Fruit fly (Drosophila melanogaster) whole organism, embryonic: ENCODE data around the gene CG7248.

ENCODE experiments used
- Atf3 ChIP-seq: fragments of 200-800 bp; sonication (Bioruptor generic); optimal IDR thresholded peaks from 3 replicates; lab custom pipeline; 2016; ENCODE audit warnings: missing biosample characterization, missing genetic modification characterization
- Awh ChIP-seq: fragments of 200-800 bp; sonication (Bioruptor generic); IDR thresholded peaks from 2 replicates; pipeline ENCODE4, ENCODE4 v1.3.6; 2022; ENCODE audit warnings: missing biosample characterization, missing genetic modification characterization
- CG10462 ChIP-seq: fragments of 200-800 bp; sonication (Bioruptor generic); optimal IDR thresholded peaks from 2 replicates; lab custom pipeline; 2016; ENCODE audit warnings: missing biosample characterization, missing genetic modification characterization
- CG11695 ChIP-seq: fragments of 200-800 bp; sonication (Bioruptor generic); IDR thresholded peaks from 3 replicates; pipeline ENCODE4 v1.3.6; 2022; ENCODE audit warnings: missing biosample characterization, missing genetic modification characterization
- CG12391 ChIP-seq: fragments of 200-800 bp; sonication (Bioruptor generic); optimal IDR thresholded peaks from 3 replicates; lab custom pipeline; 2018; ENCODE audit warnings: missing biosample characterization, mild to moderate bottlenecking, missing genetic modification characterization, moderate library complexity
- CG13123 ChIP-seq: fragments of 200-800 bp; sonication (Bioruptor generic); optimal IDR thresholded peaks from 2 replicates; lab custom pipeline; 2016; ENCODE audit warnings: missing biosample characterization, missing genetic modification characterization
- CG13624 ChIP-seq: fragments of 200-800 bp; sonication (Bioruptor generic); optimal IDR thresholded peaks from 2 replicates; lab custom pipeline; 2016; ENCODE audit warnings: missing biosample characterization, missing genetic modification characterization
- CG15601 ChIP-seq: fragments of 200-800 bp; sonication (Bioruptor generic); optimal IDR thresholded peaks from 3 replicates; lab custom pipeline; 2019; ENCODE audit warnings: missing biosample characterization, mild to moderate bottlenecking, missing genetic modification characterization, moderate library complexity
- CG18619 ChIP-seq: fragments of 200-800 bp; sonication (Bioruptor generic); optimal IDR thresholded peaks from 3 replicates; lab custom pipeline; 2017; ENCODE audit warnings: missing biosample characterization, mild to moderate bottlenecking, missing genetic modification characterization
- CG34224 ChIP-seq: fragments of 200-800 bp; sonication (Bioruptor generic); IDR thresholded peaks from 3 replicates; pipeline ENCODE4 v1.3.6; 2022; ENCODE audit warnings: missing biosample characterization, missing genetic modification characterization; ENCODE audit not compliant: partially characterized antibody
- CG42726 ChIP-seq: fragments of 200-800 bp; sonication (Bioruptor generic); IDR thresholded peaks from 2 replicates; pipeline ENCODE4 v1.3.6; 2022; ENCODE audit warnings: missing biosample characterization, missing genetic modification characterization; ENCODE audit not compliant: partially characterized antibody
- CG4617 ChIP-seq: fragments of 200-800 bp; sonication (Bioruptor generic); optimal IDR thresholded peaks from 3 replicates; lab custom pipeline; 2016; ENCODE audit warnings: missing biosample characterization, missing genetic modification characterization, borderline replicate concordance
- CG6765 ChIP-seq: fragments of 200-800 bp; sonication (Bioruptor generic); optimal IDR thresholded peaks from 3 replicates; lab custom pipeline; 2017; ENCODE audit warnings: missing biosample characterization, mild to moderate bottlenecking, missing genetic modification characterization
- CG7271 ChIP-seq: fragments of 200-800 bp; sonication (Bioruptor generic); optimal IDR thresholded peaks from 2 replicates; lab custom pipeline; 2018; ENCODE audit warnings: missing biosample characterization, mild to moderate bottlenecking, missing genetic modification characterization, moderate library complexity
- CG7372 ChIP-seq: fragments of 200-800 bp; sonication (Bioruptor generic); IDR thresholded peaks from 2 replicates; pipeline ENCODE4 v1.3.6; 2022; ENCODE audit warnings: missing biosample characterization, missing genetic modification characterization
- CG7745 ChIP-seq: fragments of 200-800 bp; sonication (Bioruptor generic); optimal IDR thresholded peaks from 2 replicates; lab custom pipeline; 2018; ENCODE audit warnings: missing biosample characterization, mild to moderate bottlenecking, missing genetic modification characterization, moderate library complexity
- CG7786 ChIP-seq: fragments of 200-800 bp; sonication (Bioruptor generic); optimal IDR thresholded peaks from 2 replicates; lab custom pipeline; 2016; ENCODE audit warnings: missing biosample characterization, missing genetic modification characterization
- CG9817 ChIP-seq: fragments of 200-800 bp; sonication (Bioruptor generic); optimal IDR thresholded peaks from 2 replicates; lab custom pipeline; 2018; ENCODE audit warnings: missing biosample characterization, mild to moderate bottlenecking, missing genetic modification characterization, moderate library complexity
- Elba2 ChIP-seq: fragments of 200-800 bp; sonication (Bioruptor generic); optimal IDR thresholded peaks from 3 replicates; lab custom pipeline; 2016; ENCODE audit warnings: missing biosample characterization, missing genetic modification characterization
- Hr3 ChIP-seq: fragments of 200-800 bp; sonication (Bioruptor generic); optimal IDR thresholded peaks from 3 replicates; lab custom pipeline; 2016; ENCODE audit warnings: missing biosample characterization, missing genetic modification characterization
- Mes4 ChIP-seq: fragments of 200-800 bp; sonication (Bioruptor generic); optimal IDR thresholded peaks from 2 replicates; lab custom pipeline; 2016; ENCODE audit warnings: missing biosample characterization, missing genetic modification characterization
- NK7.1 ChIP-seq: fragments of 200-800 bp; sonication (Bioruptor generic); optimal IDR thresholded peaks from 3 replicates; lab custom pipeline; 2016; ENCODE audit warnings: missing biosample characterization, missing genetic modification characterization
- Nf-YC ChIP-seq: fragments of 200-800 bp; optimal IDR thresholded peaks from 3 replicates; lab custom pipeline; 2019; ENCODE audit warnings: missing biosample characterization, mild to moderate bottlenecking, missing genetic modification characterization, moderate library complexity
- Sin3A ChIP-seq: fragments of >200 bp; optimal IDR thresholded peaks from 2 replicates; lab custom pipeline; 2018
- ac ChIP-seq: fragments of 200-800 bp; sonication (Bioruptor generic); optimal IDR thresholded peaks from 3 replicates; lab custom pipeline; 2017; ENCODE audit warnings: missing biosample characterization, mild to moderate bottlenecking, missing genetic modification characterization
- amos ChIP-seq: fragments of 200-800 bp; sonication (Bioruptor generic); IDR thresholded peaks from 2 replicates; pipeline ENCODE4 v1.3.6; 2022; ENCODE audit warnings: missing biosample characterization, missing genetic modification characterization; ENCODE audit not compliant: partially characterized antibody
- cas ChIP-seq: fragments of 200-800 bp; sonication (Bioruptor generic); IDR thresholded peaks from 2 replicates; pipeline ENCODE4 v1.3.6; 2022; ENCODE audit warnings: missing biosample characterization, missing genetic modification characterization
- dan ChIP-seq: fragments of 200-800 bp; sonication (Bioruptor generic); IDR thresholded peaks from 2 replicates; pipeline ENCODE4 v1.3.6; 2022; ENCODE audit warnings: missing biosample characterization, missing genetic modification characterization
- dmrt11E ChIP-seq: fragments of 200-800 bp; sonication (Bioruptor generic); optimal IDR thresholded peaks from 3 replicates; lab custom pipeline; 2018; ENCODE audit warnings: missing biosample characterization, mild to moderate bottlenecking, missing genetic modification characterization, moderate library complexity
- esg ChIP-seq: fragments of 200-800 bp; sonication (Bioruptor generic); conservative IDR thresholded peaks from 2 replicates; pipeline ENCODE4 v1.3.6; 2022; ENCODE audit warnings: missing biosample characterization, missing genetic modification characterization
- eyg ChIP-seq: fragments of 200-800 bp; sonication (Bioruptor generic); optimal IDR thresholded peaks from 3 replicates; lab custom pipeline; 2016; ENCODE audit warnings: missing biosample characterization, missing genetic modification characterization
- gcm ChIP-seq: fragments of 200-800 bp; sonication (Bioruptor generic); optimal IDR thresholded peaks from 2 replicates; lab custom pipeline; 2019; ENCODE audit warnings: missing biosample characterization, mild to moderate bottlenecking, missing genetic modification characterization, moderate library complexity
- jigr1 ChIP-seq: fragments of 200-800 bp; sonication (Bioruptor generic); IDR thresholded peaks from 3 replicates; pipeline ENCODE4 v1.3.6; 2022; ENCODE audit warnings: missing biosample characterization, missing genetic modification characterization
- kay ChIP-seq: fragments of 200-800 bp; sonication (Bioruptor generic); optimal IDR thresholded peaks from 2 replicates; lab custom pipeline; 2016; ENCODE audit warnings: missing biosample characterization, missing genetic modification characterization
- nerfin-1 ChIP-seq: fragments of 200-800 bp; sonication (Bioruptor generic); optimal IDR thresholded peaks from 3 replicates; lab custom pipeline; 2019; ENCODE audit warnings: missing biosample characterization, mild to moderate bottlenecking, missing genetic modification characterization, moderate library complexity
- nom ChIP-seq: fragments of 200-800 bp; sonication (Bioruptor generic); optimal IDR thresholded peaks from 2 replicates; lab custom pipeline; 2017; ENCODE audit warnings: missing biosample characterization, missing genetic modification characterization, mild to moderate bottlenecking, moderate library complexity, missing genetic modification reagents
- pho ChIP-seq: fragments of 200-800 bp; sonication (Bioruptor generic); optimal IDR thresholded peaks from 2 replicates; lab custom pipeline; 2016; ENCODE audit warnings: missing biosample characterization, missing genetic modification characterization
- seq ChIP-seq: fragments of 200-800 bp; sonication (Bioruptor generic); IDR thresholded peaks from 2 replicates; pipeline ENCODE4 v1.3.6; 2022; ENCODE audit warnings: missing biosample characterization, missing genetic modification characterization
- tio ChIP-seq: fragments of 200-800 bp; sonication (Bioruptor generic); optimal IDR thresholded peaks from 2 replicates; lab custom pipeline; 2017; ENCODE audit warnings: missing biosample characterization, missing genetic modification characterization, inconsistent platforms
- wdn ChIP-seq: fragments of 200-800 bp; sonication (Bioruptor generic); IDR thresholded peaks from 2 replicates; pipeline ENCODE4 v1.3.6; 2022; ENCODE audit warnings: missing biosample characterization, missing genetic modification characterization
- zen2 ChIP-seq: fragments of 200-800 bp; sonication (Bioruptor generic); IDR thresholded peaks from 3 replicates; pipeline ENCODE4 v1.3.6; 2022; ENCODE audit warnings: missing biosample characterization, missing genetic modification characterization; ENCODE audit not compliant: partially characterized antibody
- zf30C ChIP-seq: fragments of 200-800 bp; sonication (Bioruptor generic); optimal IDR thresholded peaks from 3 replicates; lab custom pipeline; 2018; ENCODE audit warnings: missing biosample characterization, mild to moderate bottlenecking, missing genetic modification characterization

The CG7248 gene

DNA sequence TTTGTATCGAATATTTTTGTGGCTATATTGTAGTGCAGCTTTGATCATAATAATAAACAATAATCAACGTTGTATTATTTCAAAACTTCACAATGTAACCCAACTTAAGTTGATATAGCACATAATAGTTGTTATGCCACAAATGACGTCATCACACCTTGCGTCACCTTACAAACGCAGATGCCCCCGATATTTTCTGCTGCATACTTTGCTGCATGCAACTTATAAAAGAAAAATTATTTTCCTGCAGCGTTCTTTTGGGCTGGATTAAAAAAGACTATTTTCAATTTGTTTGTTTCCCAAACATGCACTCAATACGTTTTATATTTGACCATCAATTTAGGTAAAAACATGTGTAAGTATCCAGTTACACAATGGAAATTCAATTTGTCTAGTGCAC is 35.7 kb upstream of the CG7248 start (continued):
- TF ChIP-seq CG13123 (GFP tag; lab: Kevin White, UChicago): no peak
- no peak for TF ChIP-seq Mes4
- no peak for TF ChIP-seq nom (GFP tag; lab: Kevin White, UChicago)
- TF ChIP-seq CG11695 (GFP tag; lab: Robert Waterston, UW): no peak
- peak; percentile 94 for TF ChIP-seq Hr3 (GFP tag; lab: Kevin White, UChicago)
- no peak for TF ChIP-seq Nf-YC (tag; lab: Kevin White, UChicago)
- TF ChIP-seq wdn (GFP tag; lab: Robert Waterston, UW): no peak
- peak; percentile 25 for TF ChIP-seq Atf3 (GFP tag; lab: Kevin White, UChicago)
- TF ChIP-seq Sin3A: no peak
- TF ChIP-seq zf30C (GFP tag; lab: Kevin White, UChicago): no peak
- TF ChIP-seq pho: no peak
- TF ChIP-seq CG9817 (tag; lab: Kevin White, UChicago): no peak
- TF ChIP-seq NK7.1 (GFP tag; lab: Kevin White, UChicago): no peak
- no peak for TF ChIP-seq CG34224 (GFP tag; lab: Robert Waterston, UW)
- no peak for TF ChIP-seq cas (GFP tag; lab: Robert Waterston, UW)
- no peak for TF ChIP-seq dmrt11E (tag; lab: Kevin White, UChicago)
- no peak for TF ChIP-seq Awh (GFP tag; lab: Robert Waterston, UW)
- TF ChIP-seq kay (GFP tag; lab: Kevin White, UChicago): no peak
- TF ChIP-seq CG6765 (GFP tag; lab: Kevin White, UChicago): no peak
- TF ChIP-seq CG13624 (GFP tag; lab: Kevin White, UChicago): no peak
- no peak for TF ChIP-seq esg (GFP tag; lab: Robert Waterston, UW)
- no peak for TF ChIP-seq nerfin-1 (tag; lab: Kevin White, UChicago)
- TF ChIP-seq CG12391 (tag; lab: Kevin White, UChicago): no peak
- no peak for TF ChIP-seq CG7372 (GFP tag; lab: Robert Waterston, UW)
- no peak for TF ChIP-seq CG15601
- TF ChIP-seq amos (GFP tag; lab: Robert Waterston, UW): peak; percentile 22
- 0 out of 2 replicates have a peak, but pooled peaks have one; percentile 40 for TF ChIP-seq CG42726
- no peak for TF ChIP-seq CG10462

DNA sequence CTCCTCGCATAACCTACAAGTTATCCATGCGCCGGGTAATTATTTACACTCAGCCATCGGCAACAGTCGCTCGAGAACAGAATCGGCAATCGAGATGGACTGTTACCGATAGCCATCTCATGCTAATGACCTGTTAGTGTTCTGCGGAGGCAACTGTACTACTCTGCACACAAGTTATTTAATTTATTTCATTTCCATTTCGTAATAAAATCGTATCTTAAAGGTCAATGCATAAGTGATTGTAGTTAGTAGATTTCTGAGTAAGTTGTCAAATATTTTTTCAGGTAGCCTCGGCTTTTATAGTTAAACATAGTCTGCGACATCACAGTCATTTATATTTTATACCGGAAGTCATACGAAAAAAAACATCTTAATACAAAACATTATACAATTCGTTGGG is 32.7 kb upstream of the CG7248 start, which contains the start of gene CG11588:
Gene CG11588 (plus strand): TSS at position 301 of the 400 bp plus-strand sequence.
- TF ChIP-seq dmrt11E (tag; lab: Kevin White, UChicago) (no peak), CG7372 (GFP tag; lab: Robert Waterston, UW) (no peak), CG18619 (no peak)

DNA sequence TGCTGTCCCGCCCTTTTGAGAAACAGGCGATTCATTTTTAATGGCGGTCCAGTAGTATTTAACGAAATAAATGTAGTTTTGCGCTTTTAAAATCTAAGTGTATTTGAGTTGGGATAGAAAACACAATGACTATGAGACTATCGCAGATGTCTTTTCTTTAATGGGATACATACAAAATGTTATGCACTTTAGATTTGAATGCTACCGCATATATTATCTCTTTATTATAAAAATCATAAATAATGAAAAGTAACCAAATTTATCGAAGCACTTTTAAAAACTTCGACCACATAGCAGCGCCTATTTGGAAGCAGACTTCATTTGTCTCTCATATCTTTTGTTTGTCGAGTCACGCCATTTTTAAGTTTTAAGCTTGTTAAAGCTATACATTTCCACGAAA is 29.2 kb upstream of the CG7248 start, which contains the start of gene SdhAL:
Gene SdhAL (minus strand): TSS at position 101 of the 400 bp plus-strand sequence.
- no peak for TF ChIP-seq jigr1 (GFP tag; lab: Robert Waterston, UW)
- TF ChIP-seq gcm (GFP tag; lab: Kevin White, UChicago): no peak
- no peak for TF ChIP-seq CG4617
- no peak for TF ChIP-seq ac
- no peak for TF ChIP-seq Hr3 (GFP tag; lab: Kevin White, UChicago)
- TF ChIP-seq tio (GFP tag; lab: Kevin White, UChicago): no peak
- TF ChIP-seq CG7786 (GFP tag; lab: Kevin White, UChicago): no peak
- no peak for TF ChIP-seq zen2
- no peak for TF ChIP-seq dan
- TF ChIP-seq Elba2: no peak
- no peak for TF ChIP-seq CG7271 (tag; lab: Kevin White, UChicago)
- TF ChIP-seq seq: no peak
- no peak for TF ChIP-seq CG7745
- no peak for TF ChIP-seq eyg (GFP tag; lab: Kevin White, UChicago)
